Worm (Caenorhabditis elegans): ENCODE data around the gene dnj-20.
A peak's percentile ranks its signal among the peaks of the same experiment; 100 is the strongest.

The dnj-20 gene

DNA sequence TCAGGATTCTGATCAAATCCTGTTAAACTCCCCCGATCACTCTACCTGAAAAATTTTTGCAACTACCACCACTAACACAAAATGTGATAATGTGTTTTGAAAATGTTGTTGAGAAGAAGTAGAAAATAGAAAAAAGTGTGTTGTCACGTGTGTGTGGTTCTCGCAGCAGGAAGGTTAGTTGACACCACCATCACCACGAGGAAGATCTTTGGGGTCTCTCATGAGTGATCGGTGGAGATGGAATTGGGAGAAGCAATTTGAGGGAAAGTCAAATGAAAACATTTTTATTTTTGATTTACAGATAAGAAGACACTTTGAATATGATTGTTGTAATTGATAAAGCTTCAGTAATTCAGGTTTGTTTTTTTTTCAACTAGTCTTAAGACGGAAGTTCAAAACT is 22.3 kb downstream of the dnj-20 start:
- TF ChIP-seq tbx-2 (tag; optimal IDR thresholded peaks at IDR 0.05): peak; percentile 49
- no peak for TF ChIP-seq fkh-8 (tag; optimal IDR thresholded peaks at IDR 0.05)
- TF ChIP-seq dsc-1 (tag; optimal IDR thresholded peaks at IDR 0.05): no peak
- TF ChIP-seq lin-13 (GFP tag; optimal IDR thresholded peaks at IDR 0.05): peak; percentile 44
- no peak for TF ChIP-seq fkh-10 (GFP tag; optimal IDR thresholded peaks at IDR 0.05)
- peak in 1 of 2 experiments; percentile 92 for TF ChIP-seq mdl-1 (tag; optimal IDR thresholded peaks at IDR 0.05)
- peak; percentile 77 for TF ChIP-seq rnt-1 (tag; optimal IDR thresholded peaks at IDR 0.05)
- no peak for TF ChIP-seq nhr-28 (tag; optimal IDR thresholded peaks at IDR 0.05)
- peak; percentile 92 for TF ChIP-seq nhr-20 (tag; optimal IDR thresholded peaks at IDR 0.05)
- TF ChIP-seq unc-62 (GFP tag; optimal IDR thresholded peaks at IDR 0.05): no peak
- TF ChIP-seq ama-1 (optimal IDR thresholded peaks at IDR 0.05): peak; percentile 68
- TF ChIP-seq unc-130 (tag; optimal IDR thresholded peaks at IDR 0.05): peak; percentile 81
- TF ChIP-seq pax-3 (tag; optimal IDR thresholded peaks at IDR 0.05): peak; percentile 24
- no peak for TF ChIP-seq skn-1 (tag; optimal IDR thresholded peaks at IDR 0.05)
- TF ChIP-seq nhr-71 (tag; optimal IDR thresholded peaks at IDR 0.05): peak; percentile 88
- peak; percentile 34 to 65 for TF ChIP-seq lin-35 (GFP tag; optimal IDR thresholded peaks at IDR 0.05)
- no peak for TF ChIP-seq nhr-76 (tag; optimal IDR thresholded peaks at IDR 0.05)
- TF ChIP-seq pag-3 (tag; optimal IDR thresholded peaks at IDR 0.05; ENCODE audit: borderline replicate concordance, insufficient read depth): no peak
- no peak for TF ChIP-seq ceh-63 (GFP tag; optimal IDR thresholded peaks at IDR 0.05)
- no peak for TF ChIP-seq F16B12.6 (tag; optimal IDR thresholded peaks at IDR 0.05)
- peak; percentile 86 for TF ChIP-seq blmp-1 (tag; optimal IDR thresholded peaks at IDR 0.05)
- TF ChIP-seq elt-3 (tag; optimal IDR thresholded peaks at IDR 0.05): peak in 2 of 6 experiments; percentile 33 to 78
- TF ChIP-seq nhr-90 (tag; optimal IDR thresholded peaks at IDR 0.05; ENCODE audit: poor library complexity): peak; percentile 66
- peak; percentile 83 for TF ChIP-seq lin-14 (GFP tag; optimal IDR thresholded peaks at IDR 0.05)
- peak; percentile 72 for TF ChIP-seq vab-15 (tag; optimal IDR thresholded peaks at IDR 0.05)
- no peak for TF ChIP-seq efl-1 (optimal IDR thresholded peaks at IDR 0.05)
- peak in 1 of 2 experiments; percentile 90 for TF ChIP-seq efl-1 (GFP tag; optimal IDR thresholded peaks at IDR 0.05 in 1 of 2)
- TF ChIP-seq nhr-237 (tag; optimal IDR thresholded peaks at IDR 0.05): no peak
- TF ChIP-seq nhr-19 (GFP tag; conservative IDR thresholded peaks at IDR 0.05): peak; percentile 90
- TF ChIP-seq pqm-1 (tag; optimal IDR thresholded peaks at IDR 0.05): no peak
- no peak for TF ChIP-seq egl-27 (tag; optimal IDR thresholded peaks at IDR 0.05)
- peak; percentile 12 for TF ChIP-seq lin-39 (tag; optimal IDR thresholded peaks at IDR 0.05)
- peak; percentile 80 for TF ChIP-seq ztf-4 (tag; optimal IDR thresholded peaks at IDR 0.05)
- peak; percentile 24 for TF ChIP-seq mep-1 (tag; optimal IDR thresholded peaks at IDR 0.05)
- no peak for TF ChIP-seq snpc-4 (tag; optimal IDR thresholded peaks at IDR 0.05)
- TF ChIP-seq lir-3 (tag; optimal IDR thresholded peaks at IDR 0.05; ENCODE audit: poor library complexity): peak; percentile 57
- TF ChIP-seq snu-23 (GFP tag; optimal IDR thresholded peaks at IDR 0.05): peak; percentile 84
- TF ChIP-seq nhr-85 (tag): peak; percentile 91
- peak in 1 of 3 experiments; percentile 25 for TF ChIP-seq dpl-1 (GFP tag; optimal IDR thresholded peaks at IDR 0.05)
- TF ChIP-seq ztf-11 (tag; optimal IDR thresholded peaks at IDR 0.05): no peak
- peak; percentile 21 for TF ChIP-seq xbp-1 (tag; optimal IDR thresholded peaks at IDR 0.05)
- TF ChIP-seq tlp-1 (tag; optimal IDR thresholded peaks at IDR 0.05): no peak
- TF ChIP-seq nhr-47 (tag; optimal IDR thresholded peaks at IDR 0.05): peak; percentile 11
- TF ChIP-seq isw-1 (GFP tag; IDR thresholded peaks at IDR 0.05): no peak
- TF ChIP-seq lsy-2 (tag; optimal IDR thresholded peaks at IDR 0.05): peak; percentile 53 to 64
- TF ChIP-seq swsn-7 (tag; optimal IDR thresholded peaks at IDR 0.05): peak; percentile 6
- peak; percentile 53 for TF ChIP-seq C16A3.4 (tag; optimal IDR thresholded peaks at IDR 0.05)

All from whole organism, L1 larva.